Fruit fly (Drosophila melanogaster): ENCODE results near the gene Aldh7A1.

dm6 chr3L:19293178-19293741 is 24.5 kb upstream of the Aldh7A1 start:
- TF ChIP-seq Dfd (GFP tag; optimal IDR thresholded peaks at IDR 0.05): no peak
- no peak for TF ChIP-seq OdsH (GFP tag; optimal IDR thresholded peaks at IDR 0.05)
- TF ChIP-seq woc (GFP tag; optimal IDR thresholded peaks at IDR 0.05): no peak
- no peak for TF ChIP-seq lola (GFP tag; optimal IDR thresholded peaks at IDR 0.05)
- no peak for TF ChIP-seq fru (GFP tag; optimal IDR thresholded peaks at IDR 0.05)
- TF ChIP-seq h (GFP tag; optimal IDR thresholded peaks at IDR 0.05): no peak
- TF ChIP-seq dl (GFP tag; optimal IDR thresholded peaks at IDR 0.05; ENCODE audit: insufficient read depth in 1 of 2, partially characterized antibody in 2 of 2): no peak
- no peak for TF ChIP-seq Dif (GFP tag; optimal IDR thresholded peaks at IDR 0.05; ENCODE audit: partially characterized antibody)
- no peak for TF ChIP-seq pan (optimal IDR thresholded peaks at IDR 0.05)
- TF ChIP-seq Hr83 (GFP tag; optimal IDR thresholded peaks at IDR 0.05; ENCODE audit: poor library complexity, severe bottlenecking): no peak
- no peak for TF ChIP-seq Abd-B (GFP tag; optimal IDR thresholded peaks at IDR 0.05)
- TF ChIP-seq Rel (GFP tag; optimal IDR thresholded peaks at IDR 0.05): no peak
- TF ChIP-seq Rel (tag; optimal IDR thresholded peaks at IDR 0.05): no peak

Measured in whole organism, wandering third instar larva.